Worm (Caenorhabditis elegans) whole organism, L3 larva: ENCODE results near the gene cld-9.

ENCODE experiments used
- ceh-16 ChIP-seq: sonication (generic microtip); optimal IDR thresholded peaks from 2 replicates; lab custom pipeline; 2017; ENCODE audit warnings: missing biosample characterization, missing genetic modification characterization
- ceh-9 ChIP-seq: sonication (generic microtip); optimal IDR thresholded peaks from 2 replicates; lab custom pipeline; 2018; ENCODE audit warnings: missing biosample characterization, missing genetic modification characterization
- daf-12 ChIP-seq: fragments of 150-350 bp; optimal IDR thresholded peaks from 2 replicates; lab custom pipeline; 2014; ENCODE audit warnings: missing biosample characterization, missing genetic modification reagents, missing genetic modification characterization
- egl-5 ChIP-seq: fragments of 150-350 bp; optimal IDR thresholded peaks from 2 replicates; lab custom pipeline; 2017; ENCODE audit warnings: missing biosample characterization, missing genetic modification reagents, missing genetic modification characterization, inconsistent platforms
- fkh-10 ChIP-seq: sonication (generic microtip); optimal IDR thresholded peaks from 2 replicates; lab custom pipeline; 2017; ENCODE audit warnings: missing biosample characterization, missing genetic modification reagents, missing genetic modification characterization
- fkh-2 ChIP-seq: fragments of 150-350 bp; optimal IDR thresholded peaks from 2 replicates; lab custom pipeline; 2014; ENCODE audit warnings: missing biosample characterization, missing genetic modification reagents, missing genetic modification characterization
- fos-1 ChIP-seq: fragments of 150-350 bp; optimal IDR thresholded peaks from 2 replicates; lab custom pipeline; 2014; ENCODE audit warnings: missing biosample characterization, missing genetic modification characterization
- jun-1 ChIP-seq: fragments of 150-350 bp; optimal IDR thresholded peaks from 2 replicates; lab custom pipeline; 2014; ENCODE audit warnings: missing biosample characterization, missing genetic modification reagents, missing genetic modification characterization
- lin-15B ChIP-seq: fragments of 150-350 bp; optimal IDR thresholded peaks from 2 replicates; lab custom pipeline; 2014; ENCODE audit warnings: missing biosample characterization, missing genetic modification characterization
- lin-39 ChIP-seq: fragments of 150-350 bp; optimal IDR thresholded peaks from 2 replicates; lab custom pipeline; 2018; ENCODE audit warnings: missing biosample characterization, missing genetic modification reagents, missing genetic modification characterization
- lsy-12 ChIP-seq: sonication (generic microtip); optimal IDR thresholded peaks from 2 replicates; lab custom pipeline; 2016; ENCODE audit warnings: mild to moderate bottlenecking, missing genetic modification characterization, missing compliant biosample characterization
- nfya-1 ChIP-seq: sonication (generic microtip); optimal IDR thresholded peaks from 2 replicates; lab custom pipeline; 2017; ENCODE audit warnings: missing genetic modification characterization, mild to moderate bottlenecking, missing compliant biosample characterization, antibody characterized with exemption, moderate library complexity; ENCODE audit not compliant: insufficient read depth
- nhr-11 ChIP-seq: fragments of 150-350 bp; optimal IDR thresholded peaks from 2 replicates; lab custom pipeline; 2014; ENCODE audit warnings: missing biosample characterization, missing genetic modification characterization
- nhr-237 ChIP-seq: fragments of 150-350 bp; optimal IDR thresholded peaks from 2 replicates; lab custom pipeline; 2014; ENCODE audit warnings: missing biosample characterization, missing genetic modification characterization
- nhr-25 ChIP-seq: sonication (generic microtip); optimal IDR thresholded peaks from 2 replicates; lab custom pipeline; 2017; ENCODE audit warnings: missing biosample characterization, missing genetic modification characterization
- nhr-43 ChIP-seq: sonication (generic microtip); optimal IDR thresholded peaks from 2 replicates; lab custom pipeline; 2016; ENCODE audit warnings: mild to moderate bottlenecking, missing genetic modification characterization, missing compliant biosample characterization; ENCODE audit not compliant: poor library complexity, severe bottlenecking
- nhr-76 ChIP-seq: fragments of 150-350 bp; sonication (generic microtip); optimal IDR thresholded peaks from 5 replicates; lab custom pipeline; 2014; ENCODE audit warnings: missing biosample characterization, missing genetic modification characterization
- nhr-77 ChIP-seq: fragments of 150-350 bp; optimal IDR thresholded peaks from 2 replicates; lab custom pipeline; 2014; ENCODE audit warnings: missing biosample characterization, missing genetic modification characterization
- unc-39 ChIP-seq: sonication (generic microtip); optimal IDR thresholded peaks from 4 replicates; lab custom pipeline; 2017; ENCODE audit warnings: missing biosample characterization, missing genetic modification characterization
- unc-62 ChIP-seq: fragments of 150-350 bp; sonication (generic microtip); optimal IDR thresholded peaks from 4 replicates; lab custom pipeline; 2014; ENCODE audit warnings: missing biosample characterization, missing genetic modification reagents, missing genetic modification characterization
- zag-1 ChIP-seq: fragments of 150-350 bp; optimal IDR thresholded peaks from 2 replicates; lab custom pipeline; 2014; ENCODE audit warnings: missing biosample characterization, missing genetic modification characterization

Gene cld-9

ce11 chrV:13715223-13715686 is 36.4 kb downstream of the cld-9 start, which contains the start of gene zipt-9 (continued):
- no peak for TF ChIP-seq ceh-16 (tag; lab: Kevin White, UChicago)
- TF ChIP-seq unc-39 (tag; lab: Kevin White, UChicago): no peak
- TF ChIP-seq fkh-10 (GFP tag; lab: Kevin White, UChicago): peak; percentile 60
- no peak for TF ChIP-seq zag-1
- TF ChIP-seq, all 47 proteins: peak for 16

ce11 chrV:13711060-13711459 is 40.6 kb downstream of the cld-9 start, which contains the start of gene srx-96:
Gene srx-96 (plus strand): TSS chrV:13711360.
- TF ChIP-seq lin-39 (tag; lab: Kevin White, UChicago) (no peak), fos-1 (tag; lab: Kevin White, UChicago) (no peak)

- TF ChIP-seq unc-39 (tag; lab: Kevin White, UChicago) (no peak), fkh-2 (tag; lab: Kevin White, UChicago) (no peak), unc-62 (GFP tag; lab: Kevin White, UChicago) (no peak), ceh-9 (no peak), jun-1 (tag; lab: Kevin White, UChicago) (no peak), nhr-77 (tag; lab: Kevin White, UChicago) (no peak), nhr-237 (no peak), fos-1 (tag; lab: Kevin White, UChicago) (no peak), nhr-11 (tag; lab: Kevin White, UChicago) (no peak), nhr-76 (tag; lab: Kevin White, UChicago) (no peak), nhr-25 (no peak), nhr-43 (tag; lab: Kevin White, UChicago) (no peak), lsy-12 (tag; lab: Kevin White, UChicago) (no peak), lin-15B (tag; lab: Kevin White, UChicago) (no peak), lin-39 (tag; lab: Kevin White, UChicago) (no peak), daf-12 (tag; lab: Kevin White, UChicago) (no peak)
Observed at ce11 chrV:13707295-13707694, 44.4 kb downstream of the cld-9 start, which contains the start of gene hlh-34. Gene hlh-34 (minus strand): TSS chrV:13707395.

- TF ChIP-seq nfya-1 (tag; lab: Kevin White, UChicago) (no peak), nhr-25 (peak; percentile 83), egl-5 (tag; lab: Kevin White, UChicago) (peak; percentile 78)
Observed at ce11 chrV:13703960-13704359, 47.7 kb downstream of the cld-9 start, which contains the start of gene T01D3.3. Gene T01D3.3 (plus strand): TSS chrV:13704271.
